Worm (Caenorhabditis elegans) whole organism, midembryonic: ENCODE results near the gene srsx-29.

Experiments used
- T22C8.4 ChIP-seq: fragments of 200-800 bp; sonication (Bioruptor generic); IDR thresholded peaks from 2 replicates; pipeline ENCODE4 v1.3.6; 2022; ENCODE audit warnings: missing genetic modification characterization, missing compliant biosample characterization
- cog-1 ChIP-seq: sonication (generic microtip); optimal IDR thresholded peaks from 2 replicates; lab custom pipeline; 2016; ENCODE audit warnings: missing genetic modification characterization, missing compliant biosample characterization
- flt-1 ChIP-seq: fragments of 200-800 bp; sonication (Bioruptor generic); IDR thresholded peaks from 2 replicates; pipeline ENCODE4 v1.3.6; 2022; ENCODE audit warnings: missing genetic modification characterization, missing compliant biosample characterization
- klf-2 ChIP-seq: fragments of 200-800 bp; sonication (Bioruptor generic); conservative IDR thresholded peaks from 2 replicates; pipeline ENCODE4 v1.3.6; 2022; ENCODE audit warnings: missing genetic modification reagents, missing genetic modification characterization, missing compliant biosample characterization
- med-1 ChIP-seq: sonication (generic microtip); optimal IDR thresholded peaks from 2 replicates; lab custom pipeline; 2017; ENCODE audit warnings: missing genetic modification characterization, mild to moderate bottlenecking, missing compliant biosample characterization, antibody characterized with exemption, missing genetic modification reagents; ENCODE audit not compliant: insufficient read depth
- ref-1 ChIP-seq: fragments of 200-800 bp; sonication (Bioruptor generic); conservative IDR thresholded peaks from 2 replicates; pipeline ENCODE4 v1.3.6; 2022; ENCODE audit warnings: missing genetic modification reagents, missing genetic modification characterization, missing compliant biosample characterization
- tab-1 ChIP-seq: fragments of 200-800 bp; sonication (Bioruptor generic); IDR thresholded peaks from 2 replicates; pipeline ENCODE4 v1.3.6; 2022; ENCODE audit warnings: missing genetic modification characterization, missing compliant biosample characterization
- ztf-23 ChIP-seq: fragments of 200-800 bp; sonication (Bioruptor generic); IDR thresholded peaks from 2 replicates; pipeline ENCODE4 v1.3.6; 2022; ENCODE audit warnings: missing genetic modification reagents, missing genetic modification characterization, missing compliant biosample characterization
- ztf-29 ChIP-seq: fragments of 200-800 bp; sonication (Bioruptor generic); IDR thresholded peaks from 2 replicates; pipeline ENCODE4 v1.3.6; 2022; ENCODE audit warnings: missing genetic modification reagents, missing genetic modification characterization, missing compliant biosample characterization

- TF ChIP-seq ztf-29 (no peak), ztf-23 (no peak), cog-1 (no peak), flt-1 (GFP tag; lab: Robert Waterston, UW) (no peak), tab-1 (GFP tag; lab: Robert Waterston, UW) (no peak), klf-2 (no peak), T22C8.4 (GFP tag; lab: Robert Waterston, UW) (no peak), med-1 (no peak), ref-1 (no peak)
Observed at ce11 chrV:10145653-10146052, 9.1 kb upstream of the srsx-29 start, which contains the start of gene C51E3.9.
